Worm (Caenorhabditis elegans) whole organism, L1 larva: Measurements from ENCODE around the gene farl-11.
"Not testable (repeated sequence)": the region's sequence is repeated elsewhere in the genome, so short reads cannot be mapped to it uniquely, and the experiment has no call there.

Experiments
- ama-1 ChIP-seq: fragments of 150-350 bp; optimal IDR thresholded peaks from 2 replicates; lab custom pipeline; 2014
- blmp-1 ChIP-seq: fragments of 150-350 bp; optimal IDR thresholded peaks from 2 replicates; lab custom pipeline; 2014; ENCODE audit warnings: missing biosample characterization, missing genetic modification characterization
- ceh-63 ChIP-seq: fragments of 200-800 bp; sonication (Bioruptor generic); optimal IDR thresholded peaks from 2 replicates; lab custom pipeline; 2018; ENCODE audit warnings: mild to moderate bottlenecking, missing genetic modification characterization, missing compliant biosample characterization
- fkh-10 ChIP-seq: sonication (generic microtip); optimal IDR thresholded peaks from 2 replicates; lab custom pipeline; 2017; ENCODE audit warnings: missing biosample characterization, missing genetic modification reagents, missing genetic modification characterization
- lin-39 ChIP-seq: fragments of 150-350 bp; optimal IDR thresholded peaks from 2 replicates; lab custom pipeline; 2014; ENCODE audit warnings: missing biosample characterization, missing genetic modification reagents, missing genetic modification characterization
- nhr-11 ChIP-seq: fragments of 150-350 bp; optimal IDR thresholded peaks from 2 replicates; lab custom pipeline; 2014; ENCODE audit warnings: missing biosample characterization, missing genetic modification characterization
- nhr-28 ChIP-seq: fragments of 150-350 bp; optimal IDR thresholded peaks from 2 replicates; lab custom pipeline; 2014; ENCODE audit warnings: missing biosample characterization, missing genetic modification characterization
- nhr-77 ChIP-seq: fragments of 150-350 bp; optimal IDR thresholded peaks from 2 replicates; lab custom pipeline; 2014; ENCODE audit warnings: missing biosample characterization, missing genetic modification characterization
- snpc-4 ChIP-seq: fragments of 150-350 bp; optimal IDR thresholded peaks from 2 replicates; lab custom pipeline; 2014; ENCODE audit warnings: missing biosample characterization, missing genetic modification characterization
- tbx-2 ChIP-seq: sonication (generic microtip); optimal IDR thresholded peaks from 2 replicates; lab custom pipeline; 2016; ENCODE audit warnings: missing genetic modification characterization, missing compliant biosample characterization

DNA sequence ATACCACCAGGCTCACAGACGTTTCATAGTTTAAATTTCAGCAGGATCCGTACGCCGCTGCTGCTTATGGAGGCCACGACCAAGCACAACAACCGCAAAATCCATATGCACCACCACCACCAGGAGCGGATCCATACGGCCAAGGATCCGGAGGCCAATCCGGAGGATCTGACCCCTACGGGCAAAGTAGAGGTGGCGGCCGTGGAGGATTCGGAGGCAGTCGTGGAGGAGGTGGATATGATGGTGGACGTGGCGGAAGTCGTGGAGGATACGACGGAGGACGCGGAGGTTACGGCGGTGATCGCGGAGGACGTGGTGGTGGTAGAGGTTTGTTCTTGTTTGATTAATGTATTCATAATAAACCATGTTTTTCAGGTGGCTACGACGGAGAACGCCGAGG, 48.3 kb upstream of the farl-11 start:
- TF ChIP-seq ama-1 (lab: Kevin White, UChicago); ceh-63 (GFP tag; lab: Kevin White, UChicago); nhr-77 (tag; lab: Kevin White, UChicago); fkh-10 (GFP tag; lab: Kevin White, UChicago); nhr-28 (tag; lab: Kevin White, UChicago); lin-39; blmp-1; nhr-11 (tag; lab: Kevin White, UChicago); snpc-4 (tag; lab: Kevin White, UChicago); tbx-2 (tag; lab: Kevin White, UChicago): not testable (repeated sequence)
